Worm (Caenorhabditis elegans) whole organism, L4/young adult: ENCODE results near the gene svh-5.

ENCODE experiments used
- W03F9.2 ChIP-seq: fragments of 150-350 bp; optimal IDR thresholded peaks from 2 replicates; lab custom pipeline; 2014; ENCODE audit warnings: missing biosample characterization, missing genetic modification characterization
- dao-5 ChIP-seq: sonication (generic microtip); optimal IDR thresholded peaks from 2 replicates; lab custom pipeline; 2016; ENCODE audit warnings: missing genotype, missing genetic modification characterization, moderate library complexity, missing compliant biosample characterization
- him-1 ChIP-seq: sonication (generic microtip); optimal IDR thresholded peaks from 2 replicates; lab custom pipeline; 2016; ENCODE audit warnings: missing genotype, missing genetic modification reagents, missing genetic modification characterization, missing compliant biosample characterization

The svh-5 gene

ce11 chrX:15377724-15378123, at the start of gene svh-5:
svh-5 (minus strand) TSS chrX:15377824.
- no peak for TF ChIP-seq him-1 (tag; lab: Kevin White, UChicago)
- TF ChIP-seq W03F9.2 (tag; lab: Kevin White, UChicago), result no peak
- TF ChIP-seq dao-5 (tag; lab: Kevin White, UChicago), result no peak

- no peak for TF ChIP-seq W03F9.2 (tag; lab: Kevin White, UChicago)
- TF ChIP-seq dao-5 (tag; lab: Kevin White, UChicago), result no peak
- no peak for TF ChIP-seq him-1 (tag; lab: Kevin White, UChicago)
Observed at ce11 chrX:15423708-15424423, 46.2 kb upstream of the svh-5 start.

DNA sequence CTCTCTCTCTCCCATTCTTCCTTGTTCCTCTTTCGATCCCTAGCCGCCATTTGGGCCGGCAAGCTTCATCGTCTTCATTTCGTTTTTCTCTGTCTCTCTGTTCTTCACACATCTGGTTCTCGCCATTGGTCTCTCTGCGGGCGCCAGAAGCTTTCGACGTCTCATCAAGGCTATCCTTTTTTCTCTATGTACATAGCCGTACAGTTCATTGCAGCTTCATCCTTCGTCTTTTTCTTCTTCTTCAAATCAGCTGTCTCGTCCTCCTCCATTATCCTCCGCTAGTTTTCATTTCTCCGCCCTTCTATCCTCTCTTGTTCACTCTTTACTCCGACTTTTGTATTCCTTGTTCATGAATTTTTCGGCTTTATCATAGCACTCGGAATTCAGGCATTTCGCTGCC, 43.0 kb upstream of the svh-5 start, which contains the start of gene F39D8.3:
TSS of gene F39D8.3 (plus strand) at position 301 of the 400 bp plus-strand sequence.
- TF ChIP-seq W03F9.2 (tag; lab: Kevin White, UChicago) (no peak), dao-5 (tag; lab: Kevin White, UChicago) (no peak), him-1 (tag; lab: Kevin White, UChicago) (no peak)

ce11 chrX:15415226-15415625, 37.6 kb upstream of the svh-5 start, which contains the start of gene pqn-36:
pqn-36 (minus strand) TSS chrX:15415493.
- TF ChIP-seq him-1 (tag; lab: Kevin White, UChicago) (no peak), dao-5 (tag; lab: Kevin White, UChicago) (no peak), W03F9.2 (tag; lab: Kevin White, UChicago) (no peak)

- TF ChIP-seq dao-5 (tag; lab: Kevin White, UChicago) (no peak), W03F9.2 (tag; lab: Kevin White, UChicago) (no peak), him-1 (tag; lab: Kevin White, UChicago) (no peak)
Observed at ce11 chrX:15408577-15408976, 31.0 kb upstream of the svh-5 start.

DNA sequence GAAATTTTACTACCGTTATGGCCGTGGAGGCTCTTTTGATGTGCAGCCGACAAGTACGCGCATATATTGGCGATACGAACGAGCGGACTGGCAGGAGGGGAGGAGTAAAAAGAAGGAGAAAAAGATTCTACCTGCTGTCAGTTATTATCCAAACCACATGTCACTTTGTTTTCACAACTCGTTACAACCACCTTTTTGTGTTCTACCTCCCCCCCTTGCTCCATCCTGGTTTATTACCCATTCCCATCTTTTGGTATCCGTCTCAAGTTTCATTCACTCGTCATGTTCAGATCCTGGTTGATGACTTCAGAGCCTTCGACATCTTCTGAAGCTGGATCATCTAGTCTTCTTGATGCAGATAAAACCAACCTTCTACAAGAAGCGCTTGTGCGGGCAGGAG, 30.0 kb upstream of the svh-5 start, which contains the start of gene psa-3:
TSS of gene psa-3 (plus strand) at position 301 of the 400 bp plus-strand sequence.
- TF ChIP-seq dao-5 (tag; lab: Kevin White, UChicago) (no peak), him-1 (tag; lab: Kevin White, UChicago) (no peak), W03F9.2 (tag; lab: Kevin White, UChicago) (no peak)

DNA sequence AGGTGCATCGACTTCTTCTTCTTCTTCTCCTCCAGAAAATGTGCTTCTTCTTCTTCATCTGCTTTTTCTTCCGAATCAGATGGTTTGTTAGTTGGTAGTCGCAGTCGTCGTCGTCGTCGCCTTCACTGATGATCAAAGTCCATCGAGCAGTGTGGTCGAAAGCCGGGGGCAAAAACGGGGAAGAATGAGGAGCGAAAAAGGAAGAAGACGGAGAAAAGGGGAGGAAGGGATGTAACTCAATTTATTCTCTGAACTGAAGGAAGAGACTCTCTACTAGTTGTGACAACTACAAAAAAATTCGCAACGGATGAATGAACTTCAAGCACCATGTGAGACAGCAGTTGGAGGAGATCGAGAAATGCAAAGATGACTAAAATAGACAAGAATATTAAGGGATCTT, 18.1 kb upstream of the svh-5 start:
- TF ChIP-seq him-1 (tag; lab: Kevin White, UChicago), result peak; percentile 46
- no peak for TF ChIP-seq W03F9.2 (tag; lab: Kevin White, UChicago)
- no peak for TF ChIP-seq dao-5 (tag; lab: Kevin White, UChicago)

DNA sequence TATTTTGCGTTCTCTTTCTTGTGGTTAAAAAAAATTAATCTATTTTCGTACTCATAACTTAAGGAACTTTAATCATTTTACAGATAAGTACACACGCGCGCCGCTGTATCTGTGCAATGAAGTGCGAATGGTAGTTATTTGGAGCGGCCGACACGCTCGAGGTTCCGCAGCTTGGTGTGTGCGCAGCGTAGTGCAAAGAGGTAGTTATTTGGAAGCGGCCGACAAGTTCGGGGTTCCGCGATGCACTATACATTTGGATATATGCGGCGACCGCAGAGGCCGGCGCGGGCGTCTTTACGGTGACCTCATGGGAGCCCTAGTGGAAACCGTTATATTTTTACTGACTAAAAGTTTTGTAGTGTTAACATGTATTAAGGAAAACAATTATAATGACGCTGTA, 15.0 kb upstream of the svh-5 start:
- TF ChIP-seq him-1 (tag; lab: Kevin White, UChicago) (no peak), W03F9.2 (tag; lab: Kevin White, UChicago) (no peak), dao-5 (tag; lab: Kevin White, UChicago) (no peak)

DNA sequence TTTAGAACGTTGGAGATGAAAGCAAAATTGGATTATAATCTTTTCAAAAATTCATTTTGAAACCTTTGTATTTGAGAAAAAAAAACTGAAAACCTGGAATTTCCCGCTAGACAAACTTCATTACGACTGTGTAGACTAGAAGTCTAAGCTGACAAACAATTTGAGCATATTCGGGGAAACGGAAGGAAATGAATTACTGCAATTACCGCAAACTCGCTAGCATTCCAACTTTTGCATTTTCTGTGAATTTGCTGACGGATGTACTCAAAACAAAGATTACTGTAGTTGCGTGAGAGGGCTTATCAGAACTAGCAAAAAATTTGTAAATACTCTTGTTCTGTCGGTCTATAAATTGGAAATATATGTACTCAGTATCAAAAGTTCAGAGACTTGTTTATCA, 12.2 kb upstream of the svh-5 start:
- TF ChIP-seq W03F9.2 (tag; lab: Kevin White, UChicago), result no peak
- TF ChIP-seq dao-5 (tag; lab: Kevin White, UChicago), result no peak
- TF ChIP-seq him-1 (tag; lab: Kevin White, UChicago), result no peak

DNA sequence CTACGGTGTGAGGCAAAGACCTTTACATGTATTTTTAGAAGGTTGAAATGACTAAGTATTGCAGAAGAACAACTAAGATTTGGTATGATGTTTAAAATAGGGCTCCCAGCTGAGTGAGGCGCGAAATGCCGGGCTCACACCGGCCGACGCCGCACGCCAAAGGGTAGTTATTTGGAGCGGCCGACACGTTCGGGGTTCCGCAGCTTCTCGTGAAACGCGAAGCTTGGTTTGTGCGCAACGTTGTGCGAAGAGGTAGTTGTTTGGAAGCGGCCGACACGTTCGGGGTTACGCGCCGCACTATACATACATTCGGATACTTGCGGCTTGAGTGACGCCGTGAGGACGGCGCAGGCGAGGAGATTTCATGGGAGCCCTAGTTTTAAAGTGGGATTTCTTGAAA, 10.6 kb upstream of the svh-5 start:
- no peak for TF ChIP-seq W03F9.2 (tag; lab: Kevin White, UChicago)
- TF ChIP-seq him-1 (tag; lab: Kevin White, UChicago), result no peak
- TF ChIP-seq dao-5 (tag; lab: Kevin White, UChicago), result no peak

DNA sequence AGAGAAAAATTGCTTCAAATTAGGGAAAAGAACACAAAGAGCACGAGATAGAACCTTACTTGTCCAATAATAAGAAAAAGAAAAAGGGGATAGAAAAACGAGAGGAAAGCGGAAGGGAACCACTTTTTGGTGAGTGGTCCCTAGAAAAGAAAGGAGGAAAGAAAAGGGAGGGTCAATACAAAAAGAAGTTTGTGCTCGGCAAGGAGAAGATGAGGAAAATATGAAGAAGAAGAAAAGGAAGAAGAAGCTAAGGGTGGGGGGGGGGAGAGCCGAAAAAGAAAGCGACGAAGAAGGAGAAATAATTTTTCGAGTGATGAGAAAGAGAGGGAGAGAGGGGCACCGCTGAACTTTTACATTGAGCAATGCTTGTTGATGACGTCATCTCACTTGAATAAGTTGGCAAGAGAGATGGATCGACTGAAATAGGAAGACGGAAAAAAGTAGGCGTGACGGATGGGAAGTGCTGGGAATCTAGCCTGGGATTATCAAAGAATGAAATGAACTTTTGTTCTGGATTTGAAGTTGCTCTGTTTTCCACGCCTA, 8.3 kb upstream of the svh-5 start:
- TF ChIP-seq W03F9.2 (tag; lab: Kevin White, UChicago) (no peak), him-1 (tag; lab: Kevin White, UChicago) (peak; percentile 71)

DNA sequence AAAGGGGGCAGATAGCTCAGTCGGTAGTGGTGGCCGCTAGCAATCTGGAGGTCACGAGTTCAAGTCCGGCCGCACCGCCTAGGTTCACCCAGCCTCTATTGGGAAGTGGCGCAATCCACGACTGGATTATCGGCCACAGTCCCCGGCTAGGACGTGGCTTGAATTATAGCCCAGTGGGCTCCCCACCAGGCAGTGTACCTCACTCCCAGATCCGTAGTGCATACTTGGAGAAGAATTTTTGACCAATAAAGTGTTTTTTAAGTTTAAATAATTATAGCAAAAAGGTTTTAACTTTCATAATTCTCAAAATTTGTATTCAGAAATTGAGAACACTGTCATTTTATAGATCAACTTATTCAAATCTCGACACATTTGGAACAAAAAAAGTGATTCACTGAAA, 7.8 kb upstream of the svh-5 start:
- TF ChIP-seq dao-5 (tag; lab: Kevin White, UChicago) (no peak), W03F9.2 (tag; lab: Kevin White, UChicago) (no peak), him-1 (tag; lab: Kevin White, UChicago) (no peak)

DNA sequence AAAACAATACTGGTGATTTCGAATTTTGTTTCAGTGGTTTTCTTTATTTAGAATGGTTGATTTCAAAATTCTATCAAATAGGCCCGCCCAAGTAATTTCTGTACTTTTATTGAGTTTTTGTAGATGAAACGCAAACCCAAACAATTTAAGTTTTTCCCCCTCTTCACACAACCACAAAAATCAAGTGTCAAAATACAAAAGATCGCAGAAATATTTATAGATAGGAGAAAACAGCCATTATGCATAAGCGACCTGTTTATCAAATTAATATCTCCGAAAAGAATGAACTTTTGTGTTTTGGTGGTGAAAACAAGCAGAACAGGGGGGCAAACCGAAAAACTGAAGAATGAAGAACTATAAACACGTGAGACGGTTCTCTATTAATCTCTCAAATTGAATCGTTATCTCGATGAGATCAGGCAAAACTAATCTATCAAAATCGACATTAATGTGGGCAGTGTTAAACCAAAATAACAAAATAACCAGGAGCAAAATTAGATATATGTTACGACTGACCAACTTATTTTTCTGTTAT, 6.5 kb upstream of the svh-5 start:
- TF ChIP-seq dao-5 (tag; lab: Kevin White, UChicago), result no peak
- no peak for TF ChIP-seq him-1 (tag; lab: Kevin White, UChicago)
- no peak for TF ChIP-seq W03F9.2 (tag; lab: Kevin White, UChicago)
